Worm (Caenorhabditis elegans) whole organism, L1 larva: ENCODE measurements around the gene srsx-30.

ENCODE experiments used
- C04F5.9 ChIP-seq: sonication (generic microtip); optimal IDR thresholded peaks from 2 replicates; lab custom pipeline; 2016; ENCODE audit warnings: missing genetic modification characterization, missing compliant biosample characterization
- C16A3.4 ChIP-seq: fragments of 150-350 bp; optimal IDR thresholded peaks from 2 replicates; lab custom pipeline; 2014; ENCODE audit warnings: missing biosample characterization, missing genetic modification characterization
- C34B4.2 ChIP-seq: sonication (generic microtip); optimal IDR thresholded peaks from 2 replicates; lab custom pipeline; 2017; ENCODE audit warnings: mild to moderate bottlenecking, missing genetic modification characterization, missing compliant biosample characterization
- F16B12.6 ChIP-seq: fragments of 150-350 bp; optimal IDR thresholded peaks from 2 replicates; lab custom pipeline; 2014; ENCODE audit warnings: missing biosample characterization, missing genetic modification characterization
- Y116A8C.19 ChIP-seq: sonication (generic microtip); optimal IDR thresholded peaks from 2 replicates; lab custom pipeline; 2016; ENCODE audit warnings: missing compliant biosample characterization, missing genetic modification characterization, borderline replicate concordance
- alr-1 ChIP-seq: fragments of 200-800 bp; sonication (Bioruptor generic); optimal IDR thresholded peaks from 2 replicates; lab custom pipeline; 2018; ENCODE audit warnings: borderline replicate concordance, mild to moderate bottlenecking, missing genetic modification characterization, missing compliant biosample characterization
- ama-1 ChIP-seq: fragments of 150-350 bp; optimal IDR thresholded peaks from 2 replicates; lab custom pipeline; 2014
- ceh-82 ChIP-seq, 3 experiments: fragments of 150-350 bp in 1 of 3; sonication (generic microtip) in 2 of 3; optimal IDR thresholded peaks; 2 replicates each; lab custom pipeline; 2014 to 2017; ENCODE audit warnings: missing biosample characterization in 3 of 3, missing genetic modification characterization in 3 of 3
- ceh-90 ChIP-seq: sonication (generic microtip); optimal IDR thresholded peaks from 2 replicates; lab custom pipeline; 2016; ENCODE audit warnings: missing genetic modification characterization, missing compliant biosample characterization
- ces-1 ChIP-seq: fragments of 150-350 bp; optimal IDR thresholded peaks from 2 replicates; lab custom pipeline; 2014; ENCODE audit warnings: missing biosample characterization, missing genetic modification reagents, missing genetic modification characterization
- dpl-1 ChIP-seq, 3 experiments: fragments of 150-350 bp in 2 of 3; sonication (generic microtip) in 1 of 3; optimal IDR thresholded peaks; 2 replicates each; lab custom pipeline; 2014 to 2017; ENCODE audit warnings: missing biosample characterization in 3 of 3, missing genetic modification characterization in 3 of 3, missing genetic modification reagents in 3 of 3
- dsc-1 ChIP-seq: sonication (generic microtip); optimal IDR thresholded peaks from 2 replicates; lab custom pipeline; 2016; ENCODE audit warnings: mild to moderate bottlenecking, missing genetic modification characterization, missing compliant biosample characterization
- efl-3 ChIP-seq: fragments of 200-800 bp; sonication (Bioruptor generic); optimal IDR thresholded peaks from 2 replicates; lab custom pipeline; 2018; ENCODE audit warnings: mild to moderate bottlenecking, missing genetic modification characterization, missing compliant biosample characterization
- egl-13 ChIP-seq: sonication (generic microtip); optimal IDR thresholded peaks from 2 replicates; lab custom pipeline; 2016; ENCODE audit warnings: missing genotype, missing genetic modification reagents, missing genetic modification characterization, missing compliant biosample characterization
- egl-27 ChIP-seq, 2 experiments: fragments of 150-350 bp in 1 of 2; sonication (generic microtip); optimal IDR thresholded peaks; 3 replicates each; lab custom pipeline; 2017 to 2018; ENCODE audit warnings: missing biosample characterization in 2 of 2, missing genetic modification characterization in 2 of 2, missing genetic modification reagents in 2 of 2
- elt-3 ChIP-seq, 6 experiments: fragments of 150-350 bp in 1 of 6; sonication (generic microtip); optimal IDR thresholded peaks; 2 replicates each; lab custom pipeline; 2017 to 2018; ENCODE audit warnings: missing biosample characterization in 6 of 6, missing genetic modification characterization in 6 of 6, inconsistent platforms in 1 of 6
- ets-5 ChIP-seq: fragments of 200-800 bp; sonication (Bioruptor generic); IDR thresholded peaks from 2 replicates; pipeline ENCODE4 v1.3.6; 2022; ENCODE audit warnings: missing genetic modification characterization, missing compliant biosample characterization
- fos-1 ChIP-seq: fragments of 150-350 bp; optimal IDR thresholded peaks from 2 replicates; lab custom pipeline; 2014; ENCODE audit warnings: missing biosample characterization, missing genetic modification characterization
- hlh-4 ChIP-seq: sonication (generic microtip); optimal IDR thresholded peaks from 2 replicates; lab custom pipeline; 2016; ENCODE audit warnings: mild to moderate bottlenecking, missing genetic modification characterization, missing compliant biosample characterization
- hpl-2 ChIP-seq: fragments of 150-350 bp; optimal IDR thresholded peaks from 2 replicates; lab custom pipeline; 2014; ENCODE audit warnings: missing biosample characterization, missing genetic modification reagents, missing genetic modification characterization
- isw-1 ChIP-seq: fragments of 200-800 bp; sonication (Bioruptor generic); IDR thresholded peaks from 2 replicates; pipeline ENCODE4 v1.3.6; 2022; ENCODE audit warnings: missing genetic modification characterization, missing compliant biosample characterization
- jun-1 ChIP-seq: fragments of 150-350 bp; optimal IDR thresholded peaks from 2 replicates; lab custom pipeline; 2014; ENCODE audit warnings: missing biosample characterization, missing genetic modification reagents, missing genetic modification characterization
- lin-13 ChIP-seq: fragments of 150-350 bp; optimal IDR thresholded peaks from 2 replicates; lab custom pipeline; 2014; ENCODE audit warnings: missing biosample characterization, missing genetic modification reagents, missing genetic modification characterization
- lin-14 ChIP-seq: fragments of 200-800 bp; sonication (Bioruptor generic); optimal IDR thresholded peaks from 2 replicates; lab custom pipeline; 2018; ENCODE audit warnings: mild to moderate bottlenecking, missing genetic modification characterization, moderate library complexity, missing compliant biosample characterization
- lin-35 ChIP-seq, 2 experiments: fragments of 150-350 bp; optimal IDR thresholded peaks; 2 replicates each; lab custom pipeline; 2014; ENCODE audit warnings: missing biosample characterization in 2 of 2, missing genetic modification characterization in 2 of 2, missing genetic modification reagents in 2 of 2
- lin-39 ChIP-seq: fragments of 150-350 bp; optimal IDR thresholded peaks from 2 replicates; lab custom pipeline; 2014; ENCODE audit warnings: missing biosample characterization, missing genetic modification reagents, missing genetic modification characterization
- mab-9 ChIP-seq: fragments of 200-800 bp; sonication (Bioruptor generic); IDR thresholded peaks from 2 replicates; pipeline ENCODE4 v1.3.6; 2022; ENCODE audit warnings: missing genetic modification reagents, missing genetic modification characterization, missing compliant biosample characterization
- mdl-1 ChIP-seq, 2 experiments: fragments of 150-350 bp; optimal IDR thresholded peaks; 2 replicates each; lab custom pipeline; 2014 to 2017; ENCODE audit warnings: missing biosample characterization in 2 of 2, missing genetic modification characterization in 2 of 2, inconsistent platforms in 1 of 2
- mep-1 ChIP-seq: fragments of 150-350 bp; optimal IDR thresholded peaks from 2 replicates; lab custom pipeline; 2014; ENCODE audit warnings: missing biosample characterization, missing genetic modification characterization
- nhr-11 ChIP-seq: fragments of 150-350 bp; optimal IDR thresholded peaks from 2 replicates; lab custom pipeline; 2014; ENCODE audit warnings: missing biosample characterization, missing genetic modification characterization
- nhr-19 ChIP-seq: fragments of 200-800 bp; sonication (Bioruptor generic); conservative IDR thresholded peaks from 2 replicates; pipeline ENCODE4 v1.3.6; 2022; ENCODE audit warnings: missing genetic modification characterization, missing compliant biosample characterization
- nhr-20 ChIP-seq: sonication (generic microtip); optimal IDR thresholded peaks from 2 replicates; lab custom pipeline; 2016; ENCODE audit warnings: mild to moderate bottlenecking, missing genetic modification characterization, missing compliant biosample characterization
- nhr-237 ChIP-seq: fragments of 150-350 bp; optimal IDR thresholded peaks from 2 replicates; lab custom pipeline; 2014; ENCODE audit warnings: missing biosample characterization, missing genetic modification characterization
- nhr-28 ChIP-seq: fragments of 150-350 bp; optimal IDR thresholded peaks from 2 replicates; lab custom pipeline; 2014; ENCODE audit warnings: missing biosample characterization, missing genetic modification characterization
- nhr-77 ChIP-seq: fragments of 150-350 bp; optimal IDR thresholded peaks from 2 replicates; lab custom pipeline; 2014; ENCODE audit warnings: missing biosample characterization, missing genetic modification characterization
- nhr-84 ChIP-seq: sonication (generic microtip); optimal IDR thresholded peaks from 2 replicates; lab custom pipeline; 2017; ENCODE audit warnings: missing biosample characterization, missing genetic modification characterization
- nhr-90 ChIP-seq: sonication (generic microtip); optimal IDR thresholded peaks from 2 replicates; lab custom pipeline; 2016; ENCODE audit warnings: mild to moderate bottlenecking, missing genetic modification characterization, missing compliant biosample characterization; ENCODE audit not compliant: poor library complexity
- pag-3 ChIP-seq: sonication (generic microtip); optimal IDR thresholded peaks from 2 replicates; lab custom pipeline; 2017; ENCODE audit warnings: missing genetic modification characterization, mild to moderate bottlenecking, missing compliant biosample characterization, antibody characterized with exemption, borderline replicate concordance; ENCODE audit not compliant: insufficient read depth
- pqm-1 ChIP-seq: sonication (generic microtip); optimal IDR thresholded peaks from 3 replicates; lab custom pipeline; 2017; ENCODE audit warnings: missing biosample characterization, missing genetic modification characterization
- snu-23 ChIP-seq: sonication (generic microtip); optimal IDR thresholded peaks from 2 replicates; lab custom pipeline; 2016; ENCODE audit warnings: missing genetic modification characterization, missing compliant biosample characterization
- sup-37 ChIP-seq: fragments of 200-800 bp; sonication (Bioruptor generic); optimal IDR thresholded peaks from 2 replicates; lab custom pipeline; 2018; ENCODE audit warnings: mild to moderate bottlenecking, missing genetic modification characterization, missing compliant biosample characterization
- swsn-7 ChIP-seq: sonication (generic microtip); optimal IDR thresholded peaks from 2 replicates; lab custom pipeline; 2016; ENCODE audit warnings: missing genetic modification characterization, missing compliant biosample characterization
- tbx-2 ChIP-seq: sonication (generic microtip); optimal IDR thresholded peaks from 2 replicates; lab custom pipeline; 2016; ENCODE audit warnings: missing genetic modification characterization, missing compliant biosample characterization
- tlp-1 ChIP-seq: fragments of 150-350 bp; optimal IDR thresholded peaks from 2 replicates; lab custom pipeline; 2014; ENCODE audit warnings: missing biosample characterization, missing genetic modification characterization
- unc-130 ChIP-seq: fragments of 150-350 bp; optimal IDR thresholded peaks from 2 replicates; lab custom pipeline; 2017; ENCODE audit warnings: missing biosample characterization, missing genetic modification characterization, inconsistent platforms
- unc-86 ChIP-seq: sonication (generic microtip); optimal IDR thresholded peaks from 2 replicates; lab custom pipeline; 2016; ENCODE audit warnings: missing genetic modification characterization, missing compliant biosample characterization
- unc-98 ChIP-seq: fragments of 200-800 bp; sonication (Bioruptor generic); IDR thresholded peaks from 2 replicates; pipeline ENCODE4 v1.3.6; 2022; ENCODE audit warnings: missing genetic modification characterization, missing compliant biosample characterization
- xbp-1 ChIP-seq: sonication (generic microtip); optimal IDR thresholded peaks from 2 replicates; lab custom pipeline; 2016; ENCODE audit warnings: missing genetic modification characterization, missing compliant biosample characterization
- zip-4 ChIP-seq: fragments of 200-800 bp; sonication (Bioruptor generic); optimal IDR thresholded peaks from 2 replicates; lab custom pipeline; 2018; ENCODE audit warnings: mild to moderate bottlenecking, missing genetic modification characterization, moderate library complexity, missing compliant biosample characterization

The srsx-30 gene

DNA sequence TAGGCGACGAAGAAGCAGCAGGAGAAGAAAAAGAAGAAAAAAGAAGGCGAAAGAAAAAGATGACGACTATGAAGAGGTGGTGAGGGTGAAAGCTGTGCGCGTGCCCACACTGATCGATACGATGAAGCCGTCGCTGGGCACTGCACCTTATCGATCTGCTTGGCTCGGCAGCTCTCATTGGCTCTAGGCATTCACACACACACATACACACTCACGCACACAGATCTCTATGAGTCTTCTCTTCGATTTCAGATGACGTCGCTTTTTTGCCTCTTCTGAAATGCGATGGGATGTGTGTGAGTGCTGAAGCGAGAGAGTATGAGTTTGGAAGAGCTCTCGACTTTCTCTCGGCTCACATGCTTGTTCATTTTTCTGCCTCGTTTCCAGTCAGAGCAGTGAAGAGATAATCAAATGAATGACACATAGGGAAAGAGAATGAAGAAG lies 16.0 kb downstream of the srsx-30 start (continued):
- TF ChIP-seq mdl-1 (tag; optimal IDR thresholded peaks at IDR 0.05; lab: Kevin White, UChicago) (peak in 1 of 2 experiments; percentile 51), hpl-2 (GFP tag; lab: Kevin White, UChicago) (no peak), nhr-11 (tag; lab: Kevin White, UChicago) (no peak), Y116A8C.19 (tag; lab: Kevin White, UChicago) (no peak), nhr-84 (tag; lab: Kevin White, UChicago) (no peak), nhr-77 (tag; lab: Kevin White, UChicago) (no peak), xbp-1 (peak; percentile 66), elt-3 (tag; optimal IDR thresholded peaks at IDR 0.05; lab: Kevin White, UChicago) (no peak), nhr-19 (GFP tag; lab: Robert Waterston, UW) (peak; percentile 46), lin-14 (peak; percentile 97), lin-39 (tag; lab: Kevin White, UChicago) (no peak), lin-13 (GFP tag; lab: Kevin White, UChicago) (peak; percentile 71), ets-5 (GFP tag; lab: Robert Waterston, UW) (no peak), pag-3 (no peak), isw-1 (GFP tag; lab: Robert Waterston, UW) (peak; percentile 78), egl-27 (tag; optimal IDR thresholded peaks at IDR 0.05; lab: Kevin White, UChicago) (peak in 1 of 2 experiments; percentile 27), C04F5.9 (tag; lab: Kevin White, UChicago) (no peak), lin-35 (GFP tag; optimal IDR thresholded peaks at IDR 0.05; lab: Kevin White, UChicago) (peak in 1 of 2 experiments; percentile 62), F16B12.6 (no peak), sup-37 (no peak), pqm-1 (tag; lab: Kevin White, UChicago) (no peak), ces-1 (peak; percentile 70), ama-1 (lab: Kevin White, UChicago) (no peak), egl-13 (peak; percentile 91), mab-9 (GFP tag; lab: Robert Waterston, UW) (peak; percentile 9; the same call in 1 of the 2 replicates), mep-1 (tag; lab: Kevin White, UChicago) (peak; percentile 55), zip-4 (GFP tag; lab: Kevin White, UChicago) (no peak), fos-1 (tag; lab: Kevin White, UChicago) (peak; percentile 74), tlp-1 (tag; lab: Kevin White, UChicago) (no peak), alr-1 (tag; lab: Kevin White, UChicago) (no peak), snu-23 (peak; percentile 71), swsn-7 (tag; lab: Kevin White, UChicago) (peak; percentile 85), nhr-237 (tag; lab: Kevin White, UChicago) (peak; percentile 24), nhr-90 (no peak), ceh-82 (tag; optimal IDR thresholded peaks at IDR 0.05; lab: Kevin White, UChicago) (peak; percentile 44 to 81 (median 54)), tbx-2 (tag; lab: Kevin White, UChicago) (peak; percentile 82), unc-86 (tag; lab: Kevin White, UChicago) (peak; percentile 94), unc-130 (tag; lab: Kevin White, UChicago) (no peak), hlh-4 (tag; lab: Kevin White, UChicago) (no peak), C34B4.2 (tag; lab: Kevin White, UChicago) (no peak), jun-1 (tag; lab: Kevin White, UChicago) (peak; percentile 41), unc-98 (GFP tag; lab: Robert Waterston, UW) (no peak), efl-3 (GFP tag; lab: Kevin White, UChicago) (no peak), nhr-20 (tag; lab: Kevin White, UChicago) (peak; percentile 20), ceh-90 (tag; lab: Kevin White, UChicago) (no peak), dsc-1 (tag; lab: Kevin White, UChicago) (peak; percentile 68), C16A3.4 (tag; lab: Kevin White, UChicago) (no peak), dpl-1 (GFP tag; optimal IDR thresholded peaks at IDR 0.05; lab: Kevin White, UChicago) (no peak), nhr-28 (tag; lab: Kevin White, UChicago) (no peak)
